Worm (Caenorhabditis elegans) whole organism, dauer: ENCODE data around the gene pfn-3.

ENCODE experiments used
- unc-62 ChIP-seq: sonication (generic microtip); optimal IDR thresholded peaks from 2 replicates; lab custom pipeline; 2017; ENCODE audit warnings: missing biosample characterization, missing genetic modification reagents, missing genetic modification characterization

pfn-3 gene

DNA sequence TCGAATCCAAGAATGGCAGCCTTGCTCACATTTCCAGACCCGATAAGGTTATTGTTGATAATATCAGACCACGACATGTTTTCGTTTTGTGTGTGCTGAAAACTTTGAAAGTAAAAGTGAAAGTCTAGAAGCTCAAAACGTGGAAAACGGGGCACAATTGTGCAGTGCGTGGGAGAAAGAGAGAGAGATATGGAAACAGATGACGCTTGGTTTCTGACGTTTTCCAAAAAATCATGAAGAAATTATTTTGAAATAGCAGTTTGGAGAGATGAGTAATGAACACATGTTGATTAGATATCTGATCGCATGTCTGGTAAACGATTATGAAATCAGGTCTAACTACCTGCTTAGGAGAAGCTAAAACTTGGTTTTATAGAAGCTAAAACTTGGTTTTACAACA is at the start of gene pfn-3:
TSS of gene pfn-3 (minus strand) at position 101 of the 400 bp plus-strand sequence.
- no peak for TF ChIP-seq unc-62 (GFP tag; lab: Kevin White, UChicago)

DNA sequence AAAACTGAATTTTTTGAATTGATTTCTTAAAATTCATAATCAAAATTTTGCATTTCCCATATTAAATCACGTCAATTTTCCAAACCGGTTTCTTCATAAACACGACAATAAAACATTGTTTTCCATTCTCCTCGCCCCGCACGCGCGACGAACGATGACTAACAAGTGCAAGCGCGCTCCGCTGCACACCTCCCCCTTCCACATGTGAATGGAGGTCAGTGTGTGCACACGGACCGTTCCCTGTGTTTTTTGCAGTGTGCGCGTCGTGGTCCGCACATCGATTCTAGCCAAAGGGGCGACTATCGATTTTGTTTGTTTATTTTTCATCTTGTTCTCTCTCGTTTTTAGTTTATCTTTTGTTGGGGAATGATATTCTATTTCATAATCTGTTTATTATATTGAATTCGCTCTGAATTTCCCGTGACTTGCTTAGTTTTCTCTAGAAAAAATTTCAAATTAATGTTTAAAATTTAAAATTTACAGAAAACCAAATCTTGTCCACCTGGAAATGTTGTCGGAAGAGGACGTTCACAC is 48.1 kb upstream of the pfn-3 start, which contains the start of gene snx-1:
TSS of gene snx-1 (plus strand) at position 484 of the 534 bp plus-strand sequence.
- no peak for TF ChIP-seq unc-62 (GFP tag; lab: Kevin White, UChicago)

DNA sequence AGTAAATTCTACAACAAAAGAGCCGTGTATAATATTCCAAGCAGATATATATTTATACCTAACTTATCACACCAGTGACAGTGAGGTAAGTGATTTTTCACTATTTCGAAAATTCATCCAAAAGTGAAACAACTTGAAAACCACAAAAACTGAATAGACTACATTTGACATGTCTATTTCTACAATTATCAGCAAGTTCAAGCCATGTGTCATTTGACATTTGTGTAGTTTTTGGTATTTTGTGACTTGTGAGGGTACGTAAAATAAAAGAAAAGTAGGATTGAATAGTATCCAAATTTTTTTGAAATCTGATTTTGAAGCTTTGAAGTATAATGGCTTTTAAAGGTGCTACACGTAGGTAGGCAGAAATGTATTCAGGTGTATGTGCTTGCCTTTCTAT is 45.8 kb upstream of the pfn-3 start:
- TF ChIP-seq unc-62 (GFP tag; lab: Kevin White, UChicago): no peak

DNA sequence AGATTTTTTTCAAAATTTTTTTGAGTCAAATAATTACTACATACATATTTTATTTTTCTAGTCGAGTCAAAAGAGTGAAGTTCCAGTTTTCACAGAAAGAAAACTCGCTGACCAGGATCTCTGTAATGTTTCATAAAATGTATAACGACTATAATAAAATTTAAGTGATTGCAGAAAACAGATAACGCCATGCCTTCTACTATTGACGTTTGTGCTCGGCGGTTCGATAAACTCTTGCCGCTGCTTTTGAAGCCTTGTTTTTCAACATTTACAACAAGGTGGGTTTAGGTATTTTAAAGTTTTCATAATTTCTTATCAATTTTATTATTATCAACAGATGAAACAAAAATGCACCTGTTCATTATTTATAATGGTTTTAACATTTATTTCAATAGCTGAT is 45.0 kb upstream of the pfn-3 start, which contains the start of gene lmp-2:
TSS of gene lmp-2 (plus strand) at position 190 of the 400 bp plus-strand sequence.
- no peak for TF ChIP-seq unc-62 (GFP tag; lab: Kevin White, UChicago)

DNA sequence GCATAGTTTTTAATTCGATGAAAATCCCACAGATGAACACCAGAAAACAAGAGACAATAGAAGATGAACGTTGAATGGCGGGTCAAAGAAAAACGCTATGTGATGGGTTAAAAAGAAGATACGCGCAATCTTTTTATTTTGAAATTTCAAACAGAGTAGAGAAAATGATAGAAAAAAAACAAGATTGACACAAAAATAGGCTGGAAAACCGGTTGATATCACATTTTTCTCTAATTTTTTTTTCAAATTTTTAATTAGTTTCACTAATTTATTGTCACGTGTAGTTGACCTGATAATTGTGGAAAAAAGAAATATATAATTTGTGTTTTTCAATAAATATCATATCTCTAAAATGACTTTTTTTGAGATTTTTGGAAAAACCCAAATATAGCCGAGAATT is 43.7 kb upstream of the pfn-3 start, which contains the start of gene C05D9.9:
TSS of gene C05D9.9 (minus strand) at position 101 of the 400 bp plus-strand sequence.
- TF ChIP-seq unc-62 (GFP tag; lab: Kevin White, UChicago): no peak

DNA sequence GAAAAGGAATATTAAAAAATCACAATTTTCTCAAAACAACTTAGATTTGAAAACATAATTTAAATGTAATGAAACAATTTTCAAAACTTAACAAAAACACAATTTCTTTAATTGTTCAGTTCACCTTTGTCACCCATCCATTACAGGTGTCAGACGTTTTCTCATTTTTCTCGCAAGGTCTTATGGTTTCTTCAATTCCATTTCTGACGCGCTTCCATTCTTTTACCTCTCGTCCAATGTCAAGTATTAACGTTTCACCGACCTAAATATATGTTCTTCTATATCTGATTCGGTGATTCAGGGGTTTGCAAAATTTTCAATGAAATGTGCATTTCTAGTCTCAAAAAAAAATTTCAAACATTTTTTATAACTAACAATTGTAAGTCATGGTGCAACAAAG is 43.0 kb upstream of the pfn-3 start:
- no peak for TF ChIP-seq unc-62 (GFP tag; lab: Kevin White, UChicago)

DNA sequence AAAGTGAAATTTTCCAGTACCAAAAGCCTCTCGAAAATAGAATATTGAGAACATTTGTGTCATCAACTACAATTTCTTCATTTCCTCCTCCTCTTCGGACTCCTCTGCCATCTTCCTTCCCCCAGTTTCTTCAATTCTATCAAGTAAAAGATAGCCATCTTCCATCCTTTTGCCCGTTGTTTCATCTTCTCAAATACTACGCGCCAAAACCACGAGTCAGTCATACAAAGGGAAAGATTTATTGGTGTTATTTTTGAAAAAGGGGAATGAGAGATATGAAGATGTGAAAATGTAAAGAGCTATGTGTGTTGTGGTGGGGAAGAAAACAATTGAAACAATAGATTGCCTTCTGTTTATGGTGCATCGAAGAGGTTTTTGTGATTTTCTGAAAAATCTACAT is 41.7 kb upstream of the pfn-3 start:
- TF ChIP-seq unc-62 (GFP tag; lab: Kevin White, UChicago): no peak

DNA sequence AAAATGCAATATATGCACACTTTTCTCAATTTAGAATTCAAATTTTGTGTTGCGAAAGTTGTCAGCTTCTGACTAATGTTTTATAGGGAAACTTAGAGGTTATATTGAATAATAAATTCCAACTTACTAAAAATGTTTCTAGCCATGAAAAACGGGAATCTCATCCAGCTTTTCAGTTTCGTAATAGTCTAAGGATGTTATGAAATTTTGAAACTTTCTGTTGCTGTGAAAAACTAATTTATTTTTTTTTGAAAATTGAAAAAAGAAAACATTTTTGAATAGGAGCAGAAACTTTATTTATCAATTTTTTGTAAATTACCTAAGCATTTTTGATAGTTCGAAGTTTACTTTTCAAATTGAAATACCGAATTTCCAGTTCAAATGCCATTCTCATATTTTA is 41.1 kb upstream of the pfn-3 start:
- no peak for TF ChIP-seq unc-62 (GFP tag; lab: Kevin White, UChicago)

DNA sequence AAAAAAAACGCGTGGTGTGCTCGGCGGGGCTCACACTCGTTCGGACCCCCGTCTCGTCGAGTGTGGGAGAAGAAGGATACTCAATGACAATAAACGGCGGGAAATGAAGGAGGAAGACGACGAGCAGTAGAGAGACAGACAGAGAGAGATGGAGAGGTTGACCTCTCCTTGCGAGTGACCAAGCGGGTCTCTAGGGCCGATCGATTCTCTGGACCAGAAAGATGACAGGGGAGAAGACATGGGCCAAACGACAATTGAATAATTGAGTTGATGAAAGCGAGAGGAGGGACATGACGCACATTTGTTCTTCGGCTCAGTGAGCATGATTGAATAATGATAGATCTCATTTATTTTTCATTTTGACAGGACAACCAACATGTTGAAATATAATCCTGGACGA is 39.9 kb upstream of the pfn-3 start:
- TF ChIP-seq unc-62 (GFP tag; lab: Kevin White, UChicago): no peak

DNA sequence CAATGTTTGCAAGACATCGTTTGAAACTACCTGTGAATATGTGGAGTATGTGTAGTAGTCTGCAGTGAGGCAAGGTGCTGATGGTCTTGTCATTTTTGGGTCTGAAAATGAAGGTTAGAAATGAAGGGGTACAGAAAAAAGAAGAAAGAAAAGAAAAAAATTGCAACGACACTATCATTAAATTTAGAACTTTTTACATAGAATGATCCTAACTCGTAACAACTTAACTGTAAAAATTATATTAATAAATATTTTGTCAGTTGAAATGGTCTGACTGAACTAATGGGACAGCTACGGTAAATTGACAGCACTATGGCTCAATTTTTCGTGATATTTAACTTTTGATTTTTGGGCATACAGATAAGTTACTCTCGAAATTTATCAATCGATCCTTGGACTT is 38.9 kb upstream of the pfn-3 start, which contains the start of gene C05D9.7:
TSS of gene C05D9.7 (minus strand) at position 101 of the 400 bp plus-strand sequence.
- TF ChIP-seq unc-62 (GFP tag; lab: Kevin White, UChicago): no peak

DNA sequence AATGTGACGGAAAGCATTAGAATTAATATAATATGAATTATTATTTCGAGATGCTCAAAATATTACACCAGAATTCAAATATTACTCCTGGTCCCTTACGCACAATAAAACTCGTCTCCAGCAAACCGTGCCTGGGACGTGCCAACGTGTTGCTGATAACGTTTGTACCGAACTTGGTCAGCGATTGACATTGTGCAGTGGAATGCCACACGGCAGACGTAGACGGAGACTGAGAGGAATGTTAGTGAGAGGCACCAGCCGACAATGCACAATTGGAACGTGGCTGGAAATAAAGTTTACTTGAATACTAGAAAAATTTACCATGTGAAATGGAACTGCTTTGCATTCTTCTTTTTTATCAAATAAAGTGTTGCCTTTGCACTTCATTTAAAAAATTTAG is 36.8 kb upstream of the pfn-3 start:
- no peak for TF ChIP-seq unc-62 (GFP tag; lab: Kevin White, UChicago)

DNA sequence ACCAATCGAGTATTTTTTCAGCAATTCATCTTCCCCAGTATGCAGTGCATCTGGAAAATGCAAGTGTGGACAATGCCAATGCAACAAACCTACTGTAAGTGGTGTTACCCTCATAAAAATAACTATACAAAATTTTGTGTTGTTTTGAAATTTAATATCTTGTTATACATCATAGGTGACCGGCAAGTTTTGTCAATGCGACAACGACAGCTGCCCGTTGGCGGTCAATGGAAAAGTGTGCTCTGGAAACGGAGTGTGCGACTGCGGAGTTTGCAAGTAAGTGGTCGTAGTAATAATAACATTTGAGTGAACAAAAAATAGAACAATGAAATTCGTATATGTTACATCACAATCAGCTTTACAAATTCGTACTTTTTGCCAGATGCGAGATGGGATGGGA is 34.8 kb upstream of the pfn-3 start:
- TF ChIP-seq unc-62 (GFP tag; lab: Kevin White, UChicago): no peak

DNA sequence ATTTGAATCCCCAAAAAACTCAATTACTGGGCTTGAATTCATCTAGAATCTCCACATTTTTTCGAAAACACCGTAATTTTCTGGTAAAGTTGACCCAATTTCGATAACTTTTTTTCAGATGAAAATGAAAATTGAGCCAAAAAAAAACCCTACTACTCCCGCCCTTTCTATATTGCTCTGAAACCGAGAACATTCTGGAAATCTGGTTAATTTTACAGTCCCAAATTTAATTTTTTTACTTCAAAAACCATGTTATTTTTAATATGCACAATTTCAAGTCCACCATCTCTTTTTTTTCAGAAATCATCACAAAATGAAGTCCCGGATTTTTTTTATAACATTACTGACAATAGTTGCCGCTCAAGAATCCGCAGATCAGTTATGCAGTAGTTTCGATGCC is 31.2 kb upstream of the pfn-3 start, which contains the start of gene C05D9.3:
TSS of gene C05D9.3 (plus strand) at position 301 of the 400 bp plus-strand sequence.
- no peak for TF ChIP-seq unc-62 (GFP tag; lab: Kevin White, UChicago)

DNA sequence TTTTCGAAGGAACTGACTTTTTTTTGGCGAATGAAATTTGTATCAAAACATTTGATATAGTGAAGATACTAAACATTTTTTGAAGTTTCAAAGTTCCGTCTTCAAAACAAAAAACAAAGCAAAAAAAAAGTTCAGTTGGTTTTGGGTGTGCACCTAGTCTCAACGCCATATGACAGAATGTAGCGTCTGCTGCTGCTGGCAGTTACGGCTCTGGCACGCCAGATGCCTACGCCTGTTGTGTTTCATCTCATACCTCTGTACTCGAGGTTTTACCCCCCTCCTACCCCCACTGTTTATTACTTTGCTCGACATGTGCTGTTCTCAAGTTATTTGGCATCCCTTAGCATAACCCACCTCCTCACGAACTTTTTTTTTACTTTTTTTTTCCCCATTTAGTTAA is 30.3 kb upstream of the pfn-3 start:
- no peak for TF ChIP-seq unc-62 (GFP tag; lab: Kevin White, UChicago)

DNA sequence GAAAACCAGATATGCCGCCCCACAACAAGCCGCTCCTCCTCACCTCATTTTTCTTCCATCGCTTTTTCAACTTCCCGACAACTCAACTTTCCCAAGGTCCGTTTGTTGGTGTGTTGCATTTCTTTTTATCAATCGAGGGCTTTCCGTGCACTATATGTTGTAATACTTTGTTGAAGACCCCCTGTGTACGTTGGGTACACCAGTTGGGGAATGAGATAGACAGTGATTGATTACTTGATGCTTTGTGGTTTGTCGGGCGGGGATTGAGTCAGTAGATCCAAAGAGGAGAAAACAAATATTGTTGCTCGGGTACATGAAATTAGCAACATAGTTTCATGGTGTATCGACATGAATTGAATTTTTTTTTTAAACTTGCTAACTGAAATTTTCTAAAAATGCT is 28.4 kb upstream of the pfn-3 start:
- no peak for TF ChIP-seq unc-62 (GFP tag; lab: Kevin White, UChicago)

DNA sequence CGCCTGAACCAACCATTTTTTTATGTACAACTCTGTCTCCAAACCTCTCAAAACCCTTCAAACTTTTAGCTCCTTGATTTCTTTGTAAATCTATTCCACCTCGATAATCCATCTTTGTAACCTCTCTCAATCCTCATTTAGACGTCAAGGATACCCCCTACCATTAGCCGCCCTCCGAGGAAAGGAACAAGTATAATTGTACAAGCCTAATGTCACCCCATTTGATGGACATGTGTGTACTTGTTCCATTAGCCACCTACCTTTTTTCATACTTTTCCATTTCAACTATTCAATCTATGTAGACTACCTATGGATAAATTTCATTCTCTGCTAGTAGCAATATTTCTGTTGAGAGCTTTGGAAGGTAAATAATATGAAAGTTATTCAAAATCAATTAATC is 27.3 kb upstream of the pfn-3 start, which contains the start of gene C05D9.4:
TSS of gene C05D9.4 (plus strand) at position 301 of the 400 bp plus-strand sequence.
- TF ChIP-seq unc-62 (GFP tag; lab: Kevin White, UChicago): no peak

DNA sequence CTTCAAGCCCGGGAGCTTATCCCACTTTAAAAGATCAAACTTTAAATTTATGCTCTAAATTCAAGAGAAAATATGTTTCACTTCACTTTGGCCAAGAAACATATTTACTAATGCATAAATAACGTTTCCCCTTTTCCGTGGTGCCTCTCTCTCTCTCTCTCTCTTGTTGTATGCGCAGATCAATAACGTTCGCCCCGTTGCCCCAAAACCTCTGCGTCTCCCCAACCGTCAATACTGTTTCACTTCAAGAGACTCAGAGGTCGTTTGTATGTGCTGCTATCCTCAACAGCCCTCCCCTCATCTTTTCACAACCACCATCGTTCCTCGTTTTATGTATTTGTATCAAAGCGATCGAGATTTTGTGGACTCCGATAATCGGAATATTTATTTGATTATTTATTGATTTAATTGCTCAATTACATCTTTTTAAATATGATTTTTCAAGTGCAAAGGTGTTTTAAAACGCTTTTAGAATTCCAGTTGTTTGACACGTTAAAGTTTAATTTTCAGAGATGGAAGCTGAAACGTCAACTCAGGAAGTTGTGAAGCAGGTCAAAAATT is 23.3 kb upstream of the pfn-3 start, which contains the start of gene ife-4:
TSS of gene ife-4 (plus strand) at position 511 of the 561 bp plus-strand sequence.
- TF ChIP-seq unc-62 (GFP tag; lab: Kevin White, UChicago): no peak
